Fruit fly (Drosophila melanogaster) whole organism, embryonic: Measurements from ENCODE around the gene Nthl1.
A peak's percentile ranks its signal among the peaks of the same experiment; 100 is the strongest.

Source experiments
- ATbp ChIP-seq: fragments of 200-800 bp; sonication (Bioruptor generic); optimal IDR thresholded peaks from 2 replicates; lab custom pipeline; 2017; ENCODE audit warnings: missing biosample characterization, mild to moderate bottlenecking, missing genetic modification characterization, missing genetic modification reagents
- Awh ChIP-seq: fragments of 200-800 bp; sonication (Bioruptor generic); IDR thresholded peaks from 2 replicates; pipeline ENCODE4, ENCODE4 v1.3.6; 2022; ENCODE audit warnings: missing biosample characterization, missing genetic modification characterization
- Bdp1 ChIP-seq: fragments of 200-800 bp; sonication (Bioruptor generic); optimal IDR thresholded peaks from 3 replicates; lab custom pipeline; 2016; ENCODE audit warnings: missing biosample characterization, missing genetic modification characterization
- Bteb2 ChIP-seq: fragments of 200-800 bp; sonication (Bioruptor generic); optimal IDR thresholded peaks from 2 replicates; lab custom pipeline; 2016; ENCODE audit warnings: missing biosample characterization, missing genetic modification characterization
- CG10147 ChIP-seq: fragments of 200-800 bp; sonication (Bioruptor generic); optimal IDR thresholded peaks from 2 replicates; lab custom pipeline; 2019; ENCODE audit warnings: missing biosample characterization, mild to moderate bottlenecking, missing genetic modification characterization, moderate library complexity
- CG10979 ChIP-seq: fragments of 200-800 bp; sonication (Bioruptor generic); optimal IDR thresholded peaks from 2 replicates; lab custom pipeline; 2018; ENCODE audit warnings: missing biosample characterization, mild to moderate bottlenecking, missing genetic modification characterization, moderate library complexity
- CG12659 ChIP-seq: fragments of 200-800 bp; sonication (Bioruptor generic); optimal IDR thresholded peaks from 3 replicates; lab custom pipeline; 2017; ENCODE audit warnings: mild to moderate bottlenecking, missing biosample characterization, missing genetic modification reagents, missing genetic modification characterization
- CG13424 ChIP-seq: fragments of 200-800 bp; sonication (Bioruptor generic); optimal IDR thresholded peaks from 2 replicates; lab custom pipeline; 2019; ENCODE audit warnings: missing biosample characterization, mild to moderate bottlenecking, missing genetic modification characterization, moderate library complexity
- CG15269 ChIP-seq: fragments of 200-800 bp; sonication (Bioruptor generic); optimal IDR thresholded peaks from 2 replicates; lab custom pipeline; 2018; ENCODE audit warnings: missing biosample characterization, mild to moderate bottlenecking, missing genetic modification characterization, moderate library complexity
- CG17912 ChIP-seq: fragments of 200-800 bp; sonication (Bioruptor generic); optimal IDR thresholded peaks from 2 replicates; lab custom pipeline; 2018; ENCODE audit warnings: missing biosample characterization, mild to moderate bottlenecking, missing genetic modification characterization
- CG30403 ChIP-seq: fragments of 200-800 bp; sonication (Bioruptor generic); optimal IDR thresholded peaks from 3 replicates; lab custom pipeline; 2016; ENCODE audit warnings: missing biosample characterization, missing genetic modification characterization
- CG3163 ChIP-seq: fragments of 200-800 bp; sonication (Bioruptor generic); optimal IDR thresholded peaks from 3 replicates; lab custom pipeline; 2016; ENCODE audit warnings: missing biosample characterization, missing genetic modification characterization
- CG32772 ChIP-seq: fragments of 200-800 bp; sonication (Bioruptor generic); IDR thresholded peaks from 2 replicates; pipeline ENCODE4 v1.3.6; 2022; ENCODE audit warnings: missing biosample characterization, missing genetic modification characterization
- CG3847 ChIP-seq: fragments of 200-800 bp; sonication (Bioruptor generic); IDR thresholded peaks from 2 replicates; pipeline ENCODE4 v1.3.6; 2022; ENCODE audit warnings: missing biosample characterization, missing genetic modification characterization
- CG6854 ChIP-seq: fragments of 200-800 bp; sonication (Bioruptor generic); optimal IDR thresholded peaks from 3 replicates; lab custom pipeline; 2017; ENCODE audit warnings: missing biosample characterization, mild to moderate bottlenecking, missing genetic modification characterization
- CG7372 ChIP-seq: fragments of 200-800 bp; sonication (Bioruptor generic); IDR thresholded peaks from 2 replicates; pipeline ENCODE4 v1.3.6; 2022; ENCODE audit warnings: missing biosample characterization, missing genetic modification characterization
- CG8944 ChIP-seq: fragments of 200-800 bp; sonication (Bioruptor generic); optimal IDR thresholded peaks from 3 replicates; lab custom pipeline; 2016; ENCODE audit warnings: missing biosample characterization, missing genetic modification characterization
- CG9876 ChIP-seq: fragments of 200-800 bp; sonication (Bioruptor generic); optimal IDR thresholded peaks from 2 replicates; lab custom pipeline; 2016; ENCODE audit warnings: missing biosample characterization, missing genetic modification characterization
- CHES-1-like ChIP-seq: fragments of 200-800 bp; sonication (Bioruptor generic); optimal IDR thresholded peaks from 2 replicates; lab custom pipeline; 2016; ENCODE audit warnings: missing biosample characterization, missing genetic modification characterization
- D ChIP-seq, 2 experiments: fragments of 200-800 bp in 1 of 2; fragments of >200 bp in 1 of 2; sonication (Bioruptor generic) in 1 of 2; optimal IDR thresholded peaks; 2 replicates in 1 of 2; 3 replicates in 1 of 2; lab custom pipeline; 2017; ENCODE audit warnings: mild to moderate bottlenecking in 1 of 2, missing biosample characterization in 1 of 2, missing genetic modification characterization in 1 of 2, missing genetic modification reagents in 1 of 2
- Dek ChIP-seq: fragments of 200-800 bp; sonication (Bioruptor generic); optimal IDR thresholded peaks from 3 replicates; lab custom pipeline; 2019; ENCODE audit warnings: missing biosample characterization, mild to moderate bottlenecking, missing genetic modification characterization, moderate library complexity
- HHEX ChIP-seq: fragments of 200-800 bp; sonication (Bioruptor generic); optimal IDR thresholded peaks from 3 replicates; lab custom pipeline; 2017; ENCODE audit warnings: missing biosample characterization, mild to moderate bottlenecking, missing genetic modification characterization, missing genetic modification reagents
- HLHmδ ChIP-seq: fragments of 200-800 bp; sonication (Bioruptor generic); optimal IDR thresholded peaks from 2 replicates; lab custom pipeline; 2018; ENCODE audit warnings: missing biosample characterization, mild to moderate bottlenecking, missing genetic modification characterization, moderate library complexity
- NC2α ChIP-seq: fragments of 200-800 bp; sonication (Bioruptor generic); optimal IDR thresholded peaks from 2 replicates; lab custom pipeline; 2016; ENCODE audit warnings: missing biosample characterization, missing genetic modification characterization
- NK7.1 ChIP-seq: fragments of 200-800 bp; sonication (Bioruptor generic); optimal IDR thresholded peaks from 3 replicates; lab custom pipeline; 2016; ENCODE audit warnings: missing biosample characterization, missing genetic modification characterization
- PHDP ChIP-seq: fragments of 200-800 bp; sonication (Bioruptor generic); optimal IDR thresholded peaks from 3 replicates; lab custom pipeline; 2018; ENCODE audit warnings: missing biosample characterization, mild to moderate bottlenecking, missing genetic modification characterization, moderate library complexity
- Poxn ChIP-seq: fragments of 200-800 bp; sonication (Bioruptor generic); IDR thresholded peaks from 2 replicates; pipeline ENCODE4 v1.3.6; 2022; ENCODE audit warnings: missing biosample characterization, missing genetic modification characterization
- Six4 ChIP-seq: fragments of 200-800 bp; sonication (Bioruptor generic); optimal IDR thresholded peaks from 2 replicates; lab custom pipeline; 2016; ENCODE audit warnings: missing biosample characterization, missing genetic modification characterization
- Ssrp ChIP-seq: fragments of 200-800 bp; sonication (Bioruptor generic); optimal IDR thresholded peaks from 2 replicates; lab custom pipeline; 2018; ENCODE audit warnings: missing biosample characterization, mild to moderate bottlenecking, missing genetic modification characterization, moderate library complexity
- TFAM ChIP-seq: fragments of 200-800 bp; sonication (Bioruptor generic); optimal IDR thresholded peaks from 2 replicates; lab custom pipeline; 2017; ENCODE audit warnings: missing biosample characterization, missing genetic modification characterization, inconsistent platforms
- abd-A ChIP-seq: fragments of 200-800 bp; sonication (Bioruptor generic); optimal IDR thresholded peaks from 3 replicates; lab custom pipeline; 2019; ENCODE audit warnings: missing biosample characterization, mild to moderate bottlenecking, missing genetic modification characterization, moderate library complexity
- ac ChIP-seq: fragments of 200-800 bp; sonication (Bioruptor generic); optimal IDR thresholded peaks from 3 replicates; lab custom pipeline; 2017; ENCODE audit warnings: missing biosample characterization, mild to moderate bottlenecking, missing genetic modification characterization
- az2 ChIP-seq: fragments of 200-800 bp; sonication (Bioruptor generic); optimal IDR thresholded peaks from 3 replicates; lab custom pipeline; 2016; ENCODE audit warnings: missing biosample characterization, missing genetic modification characterization
- corto ChIP-seq: fragments of 200-800 bp; sonication (Bioruptor generic); optimal IDR thresholded peaks from 2 replicates; lab custom pipeline; 2016; ENCODE audit warnings: missing biosample characterization, mild to moderate bottlenecking, missing genetic modification characterization, moderate library complexity
- croc ChIP-seq: fragments of 200-800 bp; sonication (Bioruptor generic); conservative IDR thresholded peaks from 3 replicates; pipeline ENCODE4 v1.3.6; 2022; ENCODE audit warnings: missing biosample characterization, missing genetic modification characterization
- danr ChIP-seq: fragments of 200-800 bp; sonication (Bioruptor generic); IDR thresholded peaks from 2 replicates; pipeline ENCODE4 v1.3.6; 2022; ENCODE audit warnings: missing biosample characterization, missing genetic modification characterization
- fd3F ChIP-seq: fragments of 200-800 bp; sonication (Bioruptor generic); optimal IDR thresholded peaks from 2 replicates; lab custom pipeline; 2018; ENCODE audit warnings: missing biosample characterization, mild to moderate bottlenecking, missing genetic modification characterization, moderate library complexity
- grn ChIP-seq: fragments of 200-800 bp; sonication (Bioruptor generic); optimal IDR thresholded peaks from 3 replicates; lab custom pipeline; 2017; ENCODE audit warnings: missing biosample characterization, missing genetic modification characterization
- gsb-n ChIP-seq: fragments of 200-800 bp; sonication (Bioruptor generic); optimal IDR thresholded peaks from 3 replicates; lab custom pipeline; 2018; ENCODE audit warnings: missing biosample characterization, mild to moderate bottlenecking, missing genetic modification characterization
- hkb ChIP-seq, 2 experiments: fragments of 200-800 bp in 1 of 2; fragments of >200 bp in 1 of 2; sonication (Bioruptor generic) in 1 of 2; IDR thresholded peaks in 1 of 2; optimal IDR thresholded peaks in 1 of 2; 2 replicates each; pipeline versions ENCODE4 v1.3.6 to Lab custom; 2017 to 2022; ENCODE audit warnings: missing biosample characterization in 1 of 2, missing genetic modification characterization in 1 of 2
- lola ChIP-seq, 3 experiments: fragments of >200 bp in 2 of 3; fragments of 200-800 bp in 1 of 3; sonication (Bioruptor generic) in 1 of 3; optimal IDR thresholded peaks; 2 replicates each; lab custom pipeline; 2017 to 2019; ENCODE audit warnings: missing biosample characterization in 3 of 3, missing genetic modification characterization in 3 of 3, mild to moderate bottlenecking in 1 of 3, moderate library complexity in 1 of 3
- maf-S ChIP-seq: fragments of 200-800 bp; sonication (Bioruptor generic); optimal IDR thresholded peaks from 2 replicates; lab custom pipeline; 2016; ENCODE audit warnings: missing biosample characterization, missing genetic modification characterization
- mld ChIP-seq: fragments of 200-800 bp; sonication (Bioruptor generic); IDR thresholded peaks from 3 replicates; pipeline ENCODE4 v1.3.6; 2022; ENCODE audit warnings: missing biosample characterization, missing genetic modification characterization; ENCODE audit not compliant: partially characterized antibody
- pho ChIP-seq: fragments of 200-800 bp; sonication (Bioruptor generic); optimal IDR thresholded peaks from 2 replicates; lab custom pipeline; 2016; ENCODE audit warnings: missing biosample characterization, missing genetic modification characterization
- psq ChIP-seq: fragments of 200-800 bp; sonication (Bioruptor generic); optimal IDR thresholded peaks from 2 replicates; lab custom pipeline; 2017; ENCODE audit warnings: missing biosample characterization, missing genetic modification characterization
- salm ChIP-seq: fragments of 200-800 bp; sonication (Bioruptor generic); optimal IDR thresholded peaks from 2 replicates; lab custom pipeline; 2018; ENCODE audit warnings: missing biosample characterization, mild to moderate bottlenecking, missing genetic modification characterization
- schlank ChIP-seq: fragments of 200-800 bp; sonication (Bioruptor generic); optimal IDR thresholded peaks from 2 replicates; lab custom pipeline; 2018; ENCODE audit warnings: missing biosample characterization, mild to moderate bottlenecking, missing genetic modification characterization
- sisA ChIP-seq: fragments of 200-800 bp; sonication (Bioruptor generic); IDR thresholded peaks from 2 replicates; pipeline ENCODE4 v1.3.6; 2022; ENCODE audit warnings: missing biosample characterization, missing genetic modification characterization
- sug ChIP-seq: fragments of 200-800 bp; optimal IDR thresholded peaks from 2 replicates; lab custom pipeline; 2019; ENCODE audit warnings: missing biosample characterization, mild to moderate bottlenecking, missing genetic modification characterization, moderate library complexity
- yki ChIP-seq: fragments of >200 bp; optimal IDR thresholded peaks from 3 replicates; lab custom pipeline; 2018

Gene Nthl1

DNA sequence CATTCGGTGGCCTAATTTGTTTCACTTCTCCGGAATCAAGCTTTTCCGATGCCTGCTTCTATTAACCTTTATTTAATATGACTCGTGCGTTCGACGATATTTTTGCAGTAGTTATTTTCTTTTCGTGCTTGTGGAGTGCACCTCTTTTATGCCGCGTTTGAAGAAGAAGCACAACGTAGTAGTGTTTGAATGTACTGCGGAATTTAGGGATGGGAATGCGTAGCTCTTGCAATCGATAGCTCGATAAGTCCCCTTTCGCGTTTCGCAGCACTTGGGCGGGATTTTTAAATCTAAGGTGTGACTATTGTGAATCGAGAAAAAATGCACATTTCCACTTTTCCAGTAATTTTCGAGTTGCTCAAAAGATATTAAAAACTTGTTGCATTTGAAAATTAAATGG is 8.9 kb downstream of the Nthl1 start, which contains the start of the genes CG43739 and sky (continued):
- TF ChIP-seq HLHmδ (GFP tag; lab: Kevin White, UChicago) (no peak), CG13424 (tag; lab: Kevin White, UChicago) (no peak), CG3847 (GFP tag; lab: Robert Waterston, UW) (peak; percentile 96), psq (GFP tag; lab: Kevin White, UChicago) (no peak), TFAM (no peak), corto (GFP tag; lab: Kevin White, UChicago) (no peak), fd3F (GFP tag; lab: Kevin White, UChicago) (no peak), schlank (tag; lab: Kevin White, UChicago) (no peak), CG10979 (peak; percentile 4), yki (no peak), ATbp (GFP tag; lab: Kevin White, UChicago) (no peak), PHDP (tag; lab: Kevin White, UChicago) (no peak), salm (no peak), CG32772 (GFP tag; lab: Robert Waterston, UW) (0 out of 2 replicates have a peak, but pooled peaks have one; percentile 16), Ssrp (no peak), Six4 (GFP tag; lab: Kevin White, UChicago) (no peak), NC2α (GFP tag; lab: Kevin White, UChicago) (no peak), CG6854 (GFP tag; lab: Kevin White, UChicago) (no peak), D (optimal IDR thresholded peaks at IDR 0.05; lab: Kevin White, UChicago) (no peak), D (GFP tag; optimal IDR thresholded peaks at IDR 0.05; lab: Kevin White, UChicago) (no peak), croc (no peak), CG8944 (GFP tag; lab: Kevin White, UChicago) (no peak), mld (peak; percentile 84; the same call in 2 of the 3 replicates), abd-A (tag; lab: Kevin White, UChicago) (no peak), maf-S (peak; percentile 37), danr (GFP tag; lab: Robert Waterston, UW) (no peak), ac (GFP tag; lab: Kevin White, UChicago) (no peak), Dek (tag; lab: Kevin White, UChicago) (no peak), Poxn (GFP tag; lab: Robert Waterston, UW) (no peak), CG3163 (GFP tag; lab: Kevin White, UChicago) (no peak), CG10147 (GFP tag; lab: Kevin White, UChicago) (peak; percentile 49), pho (peak; percentile 27), CG9876 (no peak), grn (GFP tag; lab: Kevin White, UChicago) (no peak), Bdp1 (no peak), sisA (GFP tag; lab: Robert Waterston, UW) (no peak), NK7.1 (no peak), CG15269 (tag; lab: Kevin White, UChicago) (no peak), CG30403 (GFP tag; lab: Kevin White, UChicago) (peak; percentile 28), gsb-n (tag; lab: Kevin White, UChicago) (no peak), az2 (GFP tag; lab: Kevin White, UChicago) (no peak), hkb (optimal IDR thresholded peaks at IDR 0.05; lab: Kevin White, UChicago) (no peak), hkb (GFP tag; IDR thresholded peaks at IDR 0.05; lab: Robert Waterston, UW) (0 out of 2 replicates have a peak, but pooled peaks have one; percentile 30), CG7372 (GFP tag; lab: Robert Waterston, UW) (no peak), CG17912 (GFP tag; lab: Kevin White, UChicago) (no peak), CHES-1-like (GFP tag; lab: Kevin White, UChicago) (peak; percentile 59), lola (GFP tag; optimal IDR thresholded peaks at IDR 0.05; lab: Kevin White, UChicago) (no peak), Bteb2 (GFP tag; lab: Kevin White, UChicago) (peak; percentile 39), HHEX (GFP tag; lab: Kevin White, UChicago) (no peak), Awh (GFP tag; lab: Robert Waterston, UW) (no peak), sug (tag; lab: Kevin White, UChicago) (peak; percentile 18), CG12659 (peak; percentile 35)
